Fruit fly (Drosophila melanogaster) whole organism, embryonic: Measurements from ENCODE around the gene eca.
A peak's percentile ranks its signal among the peaks of the same experiment; 100 is the strongest.

Experiments used
- B-H2 ChIP-seq: fragments of 200-800 bp; sonication (Bioruptor generic); optimal IDR thresholded peaks from 2 replicates; lab custom pipeline; 2018; ENCODE audit warnings: missing biosample characterization, mild to moderate bottlenecking, missing genetic modification characterization
- Bdp1 ChIP-seq: fragments of 200-800 bp; sonication (Bioruptor generic); optimal IDR thresholded peaks from 3 replicates; lab custom pipeline; 2016; ENCODE audit warnings: missing biosample characterization, missing genetic modification characterization
- C15 ChIP-seq: fragments of 200-800 bp; sonication (Bioruptor generic); IDR thresholded peaks from 3 replicates; pipeline ENCODE4 v1.3.6; 2022; ENCODE audit warnings: missing biosample characterization, missing genetic modification characterization
- CG10274 ChIP-seq: fragments of 200-800 bp; sonication (Bioruptor generic); optimal IDR thresholded peaks from 3 replicates; lab custom pipeline; 2017; ENCODE audit warnings: missing biosample characterization, mild to moderate bottlenecking, missing genetic modification characterization
- CG10543 ChIP-seq: fragments of 200-800 bp; sonication (Bioruptor generic); optimal IDR thresholded peaks from 3 replicates; lab custom pipeline; 2017; ENCODE audit warnings: missing biosample characterization, mild to moderate bottlenecking, missing genetic modification characterization, moderate library complexity
- CG11398 ChIP-seq: fragments of 200-800 bp; sonication (Bioruptor generic); optimal IDR thresholded peaks from 2 replicates; lab custom pipeline; 2016; ENCODE audit warnings: missing biosample characterization, missing genetic modification characterization
- CG11723 ChIP-seq: fragments of 200-800 bp; sonication (Bioruptor generic); optimal IDR thresholded peaks from 2 replicates; lab custom pipeline; 2017; ENCODE audit warnings: missing biosample characterization, mild to moderate bottlenecking, missing genetic modification characterization
- CG1233 ChIP-seq: fragments of 200-800 bp; sonication (Bioruptor generic); optimal IDR thresholded peaks from 4 replicates; lab custom pipeline; 2018; ENCODE audit warnings: missing biosample characterization, mild to moderate bottlenecking, missing genetic modification characterization
- CG12659 ChIP-seq: fragments of 200-800 bp; sonication (Bioruptor generic); optimal IDR thresholded peaks from 3 replicates; lab custom pipeline; 2017; ENCODE audit warnings: mild to moderate bottlenecking, missing biosample characterization, missing genetic modification reagents, missing genetic modification characterization
- CG12942 ChIP-seq: fragments of 200-800 bp; sonication (Bioruptor generic); optimal IDR thresholded peaks from 3 replicates; lab custom pipeline; 2016; ENCODE audit warnings: missing biosample characterization, missing genetic modification characterization
- CG13894 ChIP-seq: fragments of 200-800 bp; sonication (Bioruptor generic); optimal IDR thresholded peaks from 3 replicates; lab custom pipeline; 2018; ENCODE audit warnings: missing biosample characterization, mild to moderate bottlenecking, missing genetic modification characterization, moderate library complexity
- CG15269 ChIP-seq: fragments of 200-800 bp; sonication (Bioruptor generic); optimal IDR thresholded peaks from 2 replicates; lab custom pipeline; 2018; ENCODE audit warnings: missing biosample characterization, mild to moderate bottlenecking, missing genetic modification characterization, moderate library complexity
- CG15514 ChIP-seq: fragments of 200-800 bp; sonication (Bioruptor generic); optimal IDR thresholded peaks from 3 replicates; lab custom pipeline; 2017; ENCODE audit warnings: missing biosample characterization, missing genetic modification characterization, mild to moderate bottlenecking, moderate library complexity, missing genetic modification reagents
- CG1647 ChIP-seq: fragments of 200-800 bp; sonication (Bioruptor generic); optimal IDR thresholded peaks from 3 replicates; lab custom pipeline; 2016; ENCODE audit warnings: missing biosample characterization, missing genetic modification characterization
- CG17568 ChIP-seq: fragments of 200-800 bp; sonication (Bioruptor generic); optimal IDR thresholded peaks from 2 replicates; lab custom pipeline; 2018; ENCODE audit warnings: missing biosample characterization, mild to moderate bottlenecking, missing genetic modification characterization, moderate library complexity
- CG17912 ChIP-seq: fragments of 200-800 bp; sonication (Bioruptor generic); optimal IDR thresholded peaks from 2 replicates; lab custom pipeline; 2018; ENCODE audit warnings: missing biosample characterization, mild to moderate bottlenecking, missing genetic modification characterization
- CG2120 ChIP-seq: fragments of 200-800 bp; sonication (Bioruptor generic); optimal IDR thresholded peaks from 3 replicates; lab custom pipeline; 2016; ENCODE audit warnings: missing biosample characterization, missing genetic modification characterization
- CG2875 ChIP-seq: fragments of 200-800 bp; sonication (Bioruptor generic); optimal IDR thresholded peaks from 2 replicates; lab custom pipeline; 2017; ENCODE audit warnings: missing biosample characterization, mild to moderate bottlenecking, missing genetic modification characterization, missing genetic modification reagents
- CG5180 ChIP-seq: fragments of 200-800 bp; sonication (Bioruptor generic); optimal IDR thresholded peaks from 3 replicates; lab custom pipeline; 2017; ENCODE audit warnings: missing biosample characterization, missing genetic modification characterization, mild to moderate bottlenecking, moderate library complexity, missing genetic modification reagents
- CG6765 ChIP-seq: fragments of 200-800 bp; sonication (Bioruptor generic); optimal IDR thresholded peaks from 3 replicates; lab custom pipeline; 2017; ENCODE audit warnings: missing biosample characterization, mild to moderate bottlenecking, missing genetic modification characterization
- CG8281 ChIP-seq: fragments of 200-800 bp; sonication (Bioruptor generic); optimal IDR thresholded peaks from 2 replicates; lab custom pipeline; 2018; ENCODE audit warnings: missing biosample characterization, mild to moderate bottlenecking, missing genetic modification characterization, moderate library complexity
- CHES-1-like ChIP-seq: fragments of 200-800 bp; sonication (Bioruptor generic); optimal IDR thresholded peaks from 2 replicates; lab custom pipeline; 2016; ENCODE audit warnings: missing biosample characterization, missing genetic modification characterization
- D19A ChIP-seq: fragments of 200-800 bp; optimal IDR thresholded peaks from 3 replicates; lab custom pipeline; 2019; ENCODE audit warnings: missing biosample characterization, mild to moderate bottlenecking, missing genetic modification characterization, moderate library complexity
- Dek ChIP-seq: fragments of 200-800 bp; sonication (Bioruptor generic); optimal IDR thresholded peaks from 3 replicates; lab custom pipeline; 2019; ENCODE audit warnings: missing biosample characterization, mild to moderate bottlenecking, missing genetic modification characterization, moderate library complexity
- Dp ChIP-seq: fragments of 200-800 bp; sonication (Bioruptor generic); optimal IDR thresholded peaks from 2 replicates; lab custom pipeline; 2018; ENCODE audit warnings: missing biosample characterization, mild to moderate bottlenecking, missing genetic modification characterization, moderate library complexity
- HLH54F ChIP-seq: fragments of 200-800 bp; sonication (Bioruptor generic); optimal IDR thresholded peaks from 3 replicates; lab custom pipeline; 2016; ENCODE audit warnings: missing biosample characterization, missing genetic modification characterization
- HmgZ ChIP-seq: fragments of 200-800 bp; sonication (Bioruptor generic); optimal IDR thresholded peaks from 2 replicates; lab custom pipeline; 2018; ENCODE audit warnings: missing biosample characterization, mild to moderate bottlenecking, missing genetic modification characterization
- Hmx ChIP-seq: fragments of 200-800 bp; sonication (Bioruptor generic); optimal IDR thresholded peaks from 2 replicates; lab custom pipeline; 2016; ENCODE audit warnings: missing biosample characterization, missing genetic modification characterization
- MTF-1 ChIP-seq: fragments of 200-800 bp; sonication (Bioruptor generic); optimal IDR thresholded peaks from 2 replicates; lab custom pipeline; 2018; ENCODE audit warnings: missing biosample characterization, mild to moderate bottlenecking, missing genetic modification characterization, borderline replicate concordance
- Nf-YA ChIP-seq: fragments of 200-800 bp; sonication (Bioruptor generic); IDR thresholded peaks from 2 replicates; pipeline ENCODE4 v1.3.6; 2022; ENCODE audit warnings: missing biosample characterization, missing genetic modification characterization
- Nf-YB ChIP-seq: fragments of 200-800 bp; sonication (Bioruptor generic); optimal IDR thresholded peaks from 3 replicates; lab custom pipeline; 2019; ENCODE audit warnings: missing biosample characterization, mild to moderate bottlenecking, missing genetic modification characterization, moderate library complexity
- Side ChIP-seq: fragments of 200-800 bp; sonication (Bioruptor generic); optimal IDR thresholded peaks from 2 replicates; lab custom pipeline; 2016; ENCODE audit warnings: missing biosample characterization, missing genetic modification characterization
- Sox102F ChIP-seq: fragments of 200-800 bp; sonication (Bioruptor generic); optimal IDR thresholded peaks from 2 replicates; lab custom pipeline; 2018; ENCODE audit warnings: missing biosample characterization, mild to moderate bottlenecking, missing genetic modification characterization, moderate library complexity
- TFAM ChIP-seq: fragments of 200-800 bp; sonication (Bioruptor generic); optimal IDR thresholded peaks from 2 replicates; lab custom pipeline; 2017; ENCODE audit warnings: missing biosample characterization, missing genetic modification characterization, inconsistent platforms
- bab2 ChIP-seq: fragments of 200-800 bp; sonication (Bioruptor generic); optimal IDR thresholded peaks from 2 replicates; lab custom pipeline; 2016; ENCODE audit warnings: missing biosample characterization, missing genetic modification characterization
- caup ChIP-seq: fragments of 200-800 bp; sonication (Bioruptor generic); optimal IDR thresholded peaks from 3 replicates; lab custom pipeline; 2017; ENCODE audit warnings: missing biosample characterization, mild to moderate bottlenecking, missing genetic modification characterization, moderate library complexity; ENCODE audit not compliant: severe bottlenecking
- fd3F ChIP-seq: fragments of 200-800 bp; sonication (Bioruptor generic); optimal IDR thresholded peaks from 2 replicates; lab custom pipeline; 2018; ENCODE audit warnings: missing biosample characterization, mild to moderate bottlenecking, missing genetic modification characterization, moderate library complexity
- hb ChIP-seq: fragments of 200-800 bp; sonication (Bioruptor generic); IDR thresholded peaks from 3 replicates; pipeline ENCODE4 v1.3.6; 2022; ENCODE audit warnings: missing biosample characterization, missing genetic modification characterization; ENCODE audit not compliant: partially characterized antibody
- ind ChIP-seq: fragments of 200-800 bp; sonication (Bioruptor generic); optimal IDR thresholded peaks from 3 replicates; lab custom pipeline; 2016; ENCODE audit warnings: missing biosample characterization, missing genetic modification characterization
- kay ChIP-seq: fragments of 200-800 bp; sonication (Bioruptor generic); optimal IDR thresholded peaks from 2 replicates; lab custom pipeline; 2016; ENCODE audit warnings: missing biosample characterization, missing genetic modification characterization
- knrl ChIP-seq: fragments of 200-800 bp; sonication (Bioruptor generic); IDR thresholded peaks from 3 replicates; pipeline ENCODE4 v1.3.6; 2022; ENCODE audit warnings: missing biosample characterization, missing genetic modification characterization; ENCODE audit not compliant: partially characterized antibody
- mam ChIP-seq: fragments of 200-800 bp; sonication (Bioruptor generic); optimal IDR thresholded peaks from 3 replicates; lab custom pipeline; 2016; ENCODE audit warnings: missing biosample characterization, missing genetic modification characterization
- nau ChIP-seq: fragments of 200-800 bp; sonication (Bioruptor generic); optimal IDR thresholded peaks from 3 replicates; lab custom pipeline; 2017; ENCODE audit warnings: missing biosample characterization, mild to moderate bottlenecking, missing genetic modification characterization, missing genetic modification reagents
- pfk ChIP-seq: fragments of 200-800 bp; sonication (Bioruptor generic); optimal IDR thresholded peaks from 2 replicates; lab custom pipeline; 2018; ENCODE audit warnings: missing biosample characterization, mild to moderate bottlenecking, missing genetic modification characterization, moderate library complexity
- schlank ChIP-seq: fragments of 200-800 bp; sonication (Bioruptor generic); optimal IDR thresholded peaks from 2 replicates; lab custom pipeline; 2018; ENCODE audit warnings: missing biosample characterization, mild to moderate bottlenecking, missing genetic modification characterization
- scrt ChIP-seq: fragments of 200-800 bp; sonication (Bioruptor generic); optimal IDR thresholded peaks from 2 replicates; lab custom pipeline; 2018; ENCODE audit warnings: missing biosample characterization, mild to moderate bottlenecking, missing genetic modification characterization, moderate library complexity
- unpg ChIP-seq: fragments of 200-800 bp; sonication (Bioruptor generic); optimal IDR thresholded peaks from 3 replicates; lab custom pipeline; 2018; ENCODE audit warnings: missing biosample characterization, mild to moderate bottlenecking, missing genetic modification characterization, moderate library complexity
- wek ChIP-seq: fragments of 200-800 bp; sonication (Bioruptor generic); optimal IDR thresholded peaks from 3 replicates; lab custom pipeline; 2018; ENCODE audit warnings: missing biosample characterization, mild to moderate bottlenecking, missing genetic modification characterization, moderate library complexity

Gene eca

dm6 chr3R:9701148-9701703 is 15.9 kb upstream of the eca start (continued):
- TF ChIP-seq HLH54F (GFP tag; lab: Kevin White, UChicago): no peak
- no peak for TF ChIP-seq CG11398 (GFP tag; lab: Kevin White, UChicago)
- TF ChIP-seq MTF-1 (GFP tag; lab: Kevin White, UChicago): peak; percentile 56
- TF ChIP-seq Side (GFP tag; lab: Kevin White, UChicago): peak; percentile 28
- TF ChIP-seq CG12659: peak; percentile 35
- peak; percentile 12 for TF ChIP-seq Dek (tag; lab: Kevin White, UChicago)
- TF ChIP-seq ind (GFP tag; lab: Kevin White, UChicago): no peak
- TF ChIP-seq CG11723 (GFP tag; lab: Kevin White, UChicago): no peak
- TF ChIP-seq CG15514 (GFP tag; lab: Kevin White, UChicago): peak; percentile 30
- no peak for TF ChIP-seq D19A
- peak; percentile 21 for TF ChIP-seq mam (GFP tag; lab: Kevin White, UChicago)
- peak; percentile 35 for TF ChIP-seq unpg (GFP tag; lab: Kevin White, UChicago)
- no peak for TF ChIP-seq knrl
- TF ChIP-seq HmgZ (tag; lab: Kevin White, UChicago): peak; percentile 21
- TF ChIP-seq CG1233 (GFP tag; lab: Kevin White, UChicago): peak; percentile 51
- peak; percentile 14 for TF ChIP-seq scrt (GFP tag; lab: Kevin White, UChicago)
- peak; percentile 32 for TF ChIP-seq CG10274 (GFP tag; lab: Kevin White, UChicago)
- peak; percentile 61 for TF ChIP-seq CG10543 (GFP tag; lab: Kevin White, UChicago)
- TF ChIP-seq Bdp1 (GFP tag; lab: Kevin White, UChicago): peak; percentile 5
- peak; percentile 41 for TF ChIP-seq CG17568 (GFP tag; lab: Kevin White, UChicago)
- no peak for TF ChIP-seq nau (GFP tag; lab: Kevin White, UChicago)
- TF ChIP-seq B-H2 (GFP tag; lab: Kevin White, UChicago): peak; percentile 32
- peak; percentile 51 for TF ChIP-seq fd3F (GFP tag; lab: Kevin White, UChicago)
- TF ChIP-seq CG1647 (GFP tag; lab: Kevin White, UChicago): peak; percentile 33
- TF ChIP-seq Nf-YB: peak; percentile 8
- TF ChIP-seq CG6765 (GFP tag; lab: Kevin White, UChicago): peak; percentile 48
- peak; percentile 32 for TF ChIP-seq bab2 (GFP tag; lab: Kevin White, UChicago)
- TF ChIP-seq pfk (GFP tag; lab: Kevin White, UChicago): no peak
- no peak for TF ChIP-seq Dp (GFP tag; lab: Kevin White, UChicago)
- TF ChIP-seq Sox102F (GFP tag; lab: Kevin White, UChicago): peak; percentile 17
- peak; percentile 15 for TF ChIP-seq CG17912 (GFP tag; lab: Kevin White, UChicago)
- peak; percentile 38 for TF ChIP-seq CG2120 (GFP tag; lab: Kevin White, UChicago)
- TF ChIP-seq TFAM (GFP tag; lab: Kevin White, UChicago): no peak
- TF ChIP-seq Nf-YA (GFP tag; lab: Robert Waterston, UW): no peak
- TF ChIP-seq kay (GFP tag; lab: Kevin White, UChicago): peak; percentile 42
- peak; percentile 33 for TF ChIP-seq CG15269 (tag; lab: Kevin White, UChicago)
- peak; percentile 42 for TF ChIP-seq CHES-1-like (GFP tag; lab: Kevin White, UChicago)
- TF ChIP-seq hb (GFP tag; lab: Robert Waterston, UW): no peak
- TF ChIP-seq C15 (GFP tag; lab: Robert Waterston, UW): no peak
- TF ChIP-seq caup (GFP tag; lab: Kevin White, UChicago): peak; percentile 73
- peak; percentile 1 for TF ChIP-seq CG8281
- TF ChIP-seq CG5180 (GFP tag; lab: Kevin White, UChicago): peak; percentile 45
- TF ChIP-seq Hmx (GFP tag; lab: Kevin White, UChicago): no peak
- TF ChIP-seq CG2875 (GFP tag; lab: Kevin White, UChicago): peak; percentile 4
- peak; percentile 45 for TF ChIP-seq CG13894 (tag; lab: Kevin White, UChicago)
- peak; percentile 28 for TF ChIP-seq schlank (tag; lab: Kevin White, UChicago)
- TF ChIP-seq CG12942 (GFP tag; lab: Kevin White, UChicago): peak; percentile 44
- peak; percentile 55 for TF ChIP-seq wek (GFP tag; lab: Kevin White, UChicago)
